Worm (Caenorhabditis elegans) whole organism, L4 larva: ENCODE results near the gene F40A3.3.

Source experiments
- cey-2 ChIP-seq: sonication (generic microtip); optimal IDR thresholded peaks from 3 replicates; lab custom pipeline; 2017; ENCODE audit warnings: missing genetic modification characterization, mild to moderate bottlenecking, missing compliant biosample characterization, antibody characterized with exemption, borderline replicate concordance; ENCODE audit not compliant: insufficient read depth
- lsy-2 ChIP-seq, 2 experiments: fragments of 150-350 bp in 1 of 2; sonication (generic microtip) in 1 of 2; optimal IDR thresholded peaks; 2 replicates each; lab custom pipeline; 2014 to 2017; ENCODE audit warnings: missing biosample characterization in 2 of 2, missing genetic modification characterization in 2 of 2
- nhr-111 ChIP-seq: fragments of 200-800 bp; sonication (Bioruptor generic); optimal IDR thresholded peaks from 2 replicates; lab custom pipeline; 2018; ENCODE audit warnings: mild to moderate bottlenecking, missing genetic modification characterization, missing compliant biosample characterization

The F40A3.3 gene

ce11 chrV:7926784-7927183 lies 49.5 kb downstream of the F40A3.3 start, which contains the start of gene srsx-6:
Gene srsx-6, plus strand, starts transcription at chrV:7927084.
- TF ChIP-seq cey-2 = no peak
- TF ChIP-seq lsy-2 (tag; optimal IDR thresholded peaks at IDR 0.05; lab: Kevin White, UChicago) = no peak
- no peak for TF ChIP-seq nhr-111 (GFP tag; lab: Kevin White, UChicago)
